Worm (Caenorhabditis elegans) whole organism, L4 larva: ENCODE data around the gene C12D5.10.
A peak's percentile ranks its signal among the peaks of the same experiment; 100 is the strongest.
"Not testable (repeated sequence)": the region's sequence is repeated elsewhere in the genome, so short reads cannot be mapped to it uniquely, and the experiment has no call there.

Experiments used
- Y48G9A.11 ChIP-seq: fragments of 200-800 bp; sonication (Bioruptor generic); IDR thresholded peaks from 2 replicates; pipeline ENCODE4 v1.3.6; 2022; ENCODE audit warnings: missing genetic modification reagents, missing genetic modification characterization, missing compliant biosample characterization
- Y5F2A.4 ChIP-seq: fragments of 200-800 bp; sonication (Bioruptor generic); optimal IDR thresholded peaks from 2 replicates; lab custom pipeline; 2018; ENCODE audit warnings: mild to moderate bottlenecking, missing genetic modification characterization, missing compliant biosample characterization
- ZK337.2 ChIP-seq: fragments of 200-800 bp; sonication (Bioruptor generic); IDR thresholded peaks from 2 replicates; pipeline ENCODE4 v1.3.6; 2022; ENCODE audit warnings: missing genetic modification reagents, missing genetic modification characterization, missing compliant biosample characterization
- ZK546.5 ChIP-seq, 2 experiments: sonication (generic microtip); optimal IDR thresholded peaks; 2 replicates each; lab custom pipeline; 2017; ENCODE audit warnings: missing biosample characterization in 2 of 2, missing genetic modification characterization in 2 of 2
- aha-1 ChIP-seq: fragments of 150-350 bp; peaks from one replicate; lab custom pipeline; 2014; ENCODE audit warnings: missing biosample characterization, missing genetic modification characterization
- ceh-20 ChIP-seq: fragments of 200-800 bp; sonication (Bioruptor generic); IDR thresholded peaks from 2 replicates; pipeline ENCODE4 v1.3.6; 2022; ENCODE audit warnings: missing genetic modification reagents, missing genetic modification characterization, missing compliant biosample characterization
- ceh-44 ChIP-seq: fragments of 200-800 bp; sonication (Bioruptor generic); IDR thresholded peaks from 2 replicates; pipeline ENCODE4 v1.3.6; 2022; ENCODE audit warnings: missing genetic modification reagents, missing genetic modification characterization, missing compliant biosample characterization
- ceh-62 ChIP-seq: sonication (generic microtip); optimal IDR thresholded peaks from 2 replicates; lab custom pipeline; 2017; ENCODE audit warnings: missing biosample characterization, missing genetic modification characterization
- ceh-82 ChIP-seq: sonication (generic microtip); optimal IDR thresholded peaks from 2 replicates; lab custom pipeline; 2017; ENCODE audit warnings: missing biosample characterization, missing genetic modification characterization
- ctbp-1 ChIP-seq: fragments of 200-800 bp; sonication (Bioruptor generic); IDR thresholded peaks from 2 replicates; pipeline ENCODE4 v1.3.6; 2022; ENCODE audit warnings: missing genetic modification reagents, missing genetic modification characterization, missing compliant biosample characterization
- daf-12 ChIP-seq: fragments of 150-350 bp; optimal IDR thresholded peaks from 2 replicates; lab custom pipeline; 2014; ENCODE audit warnings: missing biosample characterization, missing genetic modification reagents, missing genetic modification characterization
- daf-16 ChIP-seq, 3 experiments: sonication (generic microtip); optimal IDR thresholded peaks; 2 replicates each; lab custom pipeline; 2016 to 2017; ENCODE audit warnings: missing genetic modification characterization in 3 of 3, missing genetic modification reagents in 3 of 3, mild to moderate bottlenecking in 2 of 3, missing compliant biosample characterization in 2 of 3, missing biosample characterization in 1 of 3, moderate library complexity in 1 of 3
- dmd-6 ChIP-seq: fragments of 200-800 bp; sonication (Bioruptor generic); IDR thresholded peaks from 2 replicates; pipeline ENCODE4 v1.3.6; 2022; ENCODE audit warnings: missing genetic modification reagents, missing genetic modification characterization, missing compliant biosample characterization
- dmd-9 ChIP-seq: fragments of 200-800 bp; sonication (Bioruptor generic); IDR thresholded peaks from 2 replicates; pipeline ENCODE4 v1.3.6; 2022; ENCODE audit warnings: missing genetic modification reagents, missing genetic modification characterization, missing compliant biosample characterization
- dpl-1 ChIP-seq: fragments of 150-350 bp; optimal IDR thresholded peaks from 2 replicates; lab custom pipeline; 2014; ENCODE audit warnings: missing biosample characterization, missing genetic modification reagents, missing genetic modification characterization
- egl-27 ChIP-seq: sonication (generic microtip); optimal IDR thresholded peaks from 3 replicates; lab custom pipeline; 2017; ENCODE audit warnings: missing biosample characterization, missing genetic modification reagents, missing genetic modification characterization
- fkh-10 ChIP-seq: fragments of 150-350 bp; optimal IDR thresholded peaks from 2 replicates; lab custom pipeline; 2014; ENCODE audit warnings: missing biosample characterization, missing genetic modification reagents, missing genetic modification characterization
- fos-1 ChIP-seq: fragments of 150-350 bp; optimal IDR thresholded peaks from 2 replicates; lab custom pipeline; 2014; ENCODE audit warnings: missing biosample characterization, missing genetic modification characterization
- hlh-11 ChIP-seq: fragments of 200-800 bp; sonication (Bioruptor generic); optimal IDR thresholded peaks from 2 replicates; lab custom pipeline; 2018; ENCODE audit warnings: mild to moderate bottlenecking, missing genetic modification characterization, missing compliant biosample characterization
- hlh-30 ChIP-seq: sonication (generic microtip); optimal IDR thresholded peaks from 2 replicates; lab custom pipeline; 2017; ENCODE audit warnings: antibody characterized with exemption, mild to moderate bottlenecking, missing genetic modification characterization, missing compliant biosample characterization; ENCODE audit not compliant: insufficient read depth
- lsy-2 ChIP-seq, 2 experiments: fragments of 150-350 bp in 1 of 2; sonication (generic microtip) in 1 of 2; optimal IDR thresholded peaks; 2 replicates each; lab custom pipeline; 2014 to 2017; ENCODE audit warnings: missing biosample characterization in 2 of 2, missing genetic modification characterization in 2 of 2
- mdt-29 ChIP-seq: fragments of 200-800 bp; sonication (Bioruptor generic); IDR thresholded peaks from 2 replicates; pipeline ENCODE4 v1.3.6; 2022; ENCODE audit warnings: missing genetic modification reagents, missing genetic modification characterization, missing compliant biosample characterization
- mxl-3 ChIP-seq: fragments of 200-800 bp; sonication (Bioruptor generic); optimal IDR thresholded peaks from 2 replicates; lab custom pipeline; 2018; ENCODE audit warnings: mild to moderate bottlenecking, missing genetic modification characterization, missing compliant biosample characterization
- nhr-102 ChIP-seq: sonication (generic microtip); optimal IDR thresholded peaks from 2 replicates; lab custom pipeline; 2016; ENCODE audit warnings: mild to moderate bottlenecking, missing genetic modification characterization, moderate library complexity, missing compliant biosample characterization
- nhr-11 ChIP-seq: fragments of 150-350 bp; optimal IDR thresholded peaks from 2 replicates; lab custom pipeline; 2014; ENCODE audit warnings: missing biosample characterization, missing genetic modification characterization
- nhr-237 ChIP-seq: sonication (generic microtip); optimal IDR thresholded peaks from 2 replicates; lab custom pipeline; 2017; ENCODE audit warnings: missing biosample characterization, missing genetic modification characterization
- nhr-25 ChIP-seq: sonication (generic microtip); optimal IDR thresholded peaks from 2 replicates; lab custom pipeline; 2017; ENCODE audit warnings: missing genetic modification characterization, mild to moderate bottlenecking, missing compliant biosample characterization, antibody characterized with exemption, moderate library complexity, borderline replicate concordance; ENCODE audit not compliant: insufficient read depth
- nhr-28 ChIP-seq: fragments of 150-350 bp; optimal IDR thresholded peaks from 2 replicates; lab custom pipeline; 2014; ENCODE audit warnings: missing biosample characterization, missing genetic modification characterization
- nhr-76 ChIP-seq: fragments of 150-350 bp; optimal IDR thresholded peaks from 2 replicates; lab custom pipeline; 2014; ENCODE audit warnings: missing biosample characterization, missing genetic modification characterization
- pha-4 ChIP-seq, 2 experiments: fragments of 150-350 bp in 1 of 2; fragments of 200-800 bp in 1 of 2; sonication (Bioruptor generic) in 1 of 2; IDR thresholded peaks in 1 of 2; optimal IDR thresholded peaks in 1 of 2; 2 replicates each; pipeline versions ENCODE4 v1.3.6 to Lab custom; 2014 to 2022; ENCODE audit warnings: missing genetic modification characterization in 2 of 2, missing genetic modification reagents in 2 of 2, missing biosample characterization in 1 of 2, missing compliant biosample characterization in 1 of 2
- pqm-1 ChIP-seq: sonication (generic microtip); optimal IDR thresholded peaks from 2 replicates; lab custom pipeline; 2017; ENCODE audit warnings: missing biosample characterization, missing genetic modification characterization
- skn-1 ChIP-seq: fragments of 150-350 bp; optimal IDR thresholded peaks from 2 replicates; lab custom pipeline; 2014; ENCODE audit warnings: missing biosample characterization, missing genetic modification characterization
- spr-3 ChIP-seq: fragments of 200-800 bp; sonication (Bioruptor generic); optimal IDR thresholded peaks from 2 replicates; lab custom pipeline; 2018; ENCODE audit warnings: mild to moderate bottlenecking, missing genetic modification characterization, missing compliant biosample characterization
- tag-97 ChIP-seq: fragments of 200-800 bp; sonication (Bioruptor generic); IDR thresholded peaks from 2 replicates; pipeline ENCODE4 v1.3.6; 2022; ENCODE audit warnings: missing genetic modification characterization, missing compliant biosample characterization
- tra-1 ChIP-seq: fragments of 200-800 bp; sonication (Bioruptor generic); IDR thresholded peaks from 2 replicates; pipeline ENCODE4 v1.3.6; 2022; ENCODE audit warnings: missing genetic modification reagents, missing genetic modification characterization, missing compliant biosample characterization
- unc-62 ChIP-seq, 3 experiments: fragments of 150-350 bp in 1 of 3; sonication (generic microtip); optimal IDR thresholded peaks in 2 of 3; peaks in 1 of 3; 1 replicate in 1 of 3; 2 replicates in 2 of 3; lab custom pipeline; 2014 to 2017; ENCODE audit warnings: missing biosample characterization in 3 of 3, missing genetic modification characterization in 3 of 3, missing genetic modification reagents in 3 of 3, missing genotype in 1 of 3
- zip-11 ChIP-seq: fragments of 200-800 bp; sonication (Bioruptor generic); IDR thresholded peaks from 2 replicates; pipeline ENCODE4 v1.3.6; 2022; ENCODE audit warnings: missing genetic modification characterization, missing compliant biosample characterization

C12D5.10 gene

DNA sequence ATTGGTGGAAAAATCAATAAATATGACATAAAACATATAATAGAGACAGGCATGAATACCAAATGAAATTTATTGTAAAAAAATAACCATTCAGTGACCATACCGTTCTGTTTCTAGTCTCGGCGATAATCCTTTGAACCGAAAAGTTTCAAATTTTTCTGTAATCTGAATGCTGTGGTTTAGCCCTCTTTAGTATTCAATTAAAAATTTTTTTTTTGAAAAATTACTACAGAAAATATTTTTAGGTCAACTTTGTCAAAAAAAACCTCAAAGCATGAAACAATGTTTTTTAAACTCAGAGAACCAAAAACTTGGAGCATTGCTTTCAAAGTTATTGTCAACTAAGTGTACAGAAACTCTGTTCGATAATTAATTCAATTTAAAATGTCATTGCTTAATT lies 15.2 kb upstream of the C12D5.10 start, which contains the start of gene ZK105.11 (continued):
- TF ChIP-seq ZK337.2 (GFP tag; lab: Robert Waterston, UW), result no peak
- no peak for TF ChIP-seq Y48G9A.11

DNA sequence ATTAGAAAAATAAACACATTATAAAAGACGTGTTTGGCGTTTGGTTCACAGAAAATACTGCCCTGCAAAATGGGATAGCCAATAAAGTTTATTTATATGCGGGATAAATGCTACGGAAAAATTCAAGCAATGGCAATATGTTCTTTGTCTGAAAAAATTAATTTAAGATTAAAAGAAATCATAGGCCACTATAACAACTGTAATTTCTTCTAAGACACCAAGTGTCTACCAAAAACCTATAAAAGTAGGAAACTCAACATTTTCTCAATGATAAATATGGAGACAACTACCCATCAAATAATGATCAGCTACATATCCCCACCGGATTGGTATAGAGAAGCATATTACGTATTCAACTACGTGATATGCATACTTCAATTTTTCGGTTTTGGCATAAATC lies 12.0 kb upstream of the C12D5.10 start, which contains the start of gene srw-3:
TSS of gene srw-3 (plus strand) at position 301 of the 400 bp plus-strand sequence.
- TF ChIP-seq ctbp-1 (GFP tag; lab: Robert Waterston, UW) (no peak), daf-16 (GFP tag; optimal IDR thresholded peaks at IDR 0.05; lab: Kevin White, UChicago) (no peak), daf-16 (tag; optimal IDR thresholded peaks at IDR 0.05; lab: Kevin White, UChicago) (no peak), pha-4 (GFP tag; IDR thresholded peaks at IDR 0.05; lab: Robert Waterston, UW) (no peak), pha-4 (tag; optimal IDR thresholded peaks at IDR 0.05; lab: Kevin White, UChicago) (no peak), mxl-3 (no peak), ZK546.5 (tag; optimal IDR thresholded peaks at IDR 0.05; lab: Kevin White, UChicago) (no peak), nhr-11 (tag; lab: Kevin White, UChicago) (no peak)

DNA sequence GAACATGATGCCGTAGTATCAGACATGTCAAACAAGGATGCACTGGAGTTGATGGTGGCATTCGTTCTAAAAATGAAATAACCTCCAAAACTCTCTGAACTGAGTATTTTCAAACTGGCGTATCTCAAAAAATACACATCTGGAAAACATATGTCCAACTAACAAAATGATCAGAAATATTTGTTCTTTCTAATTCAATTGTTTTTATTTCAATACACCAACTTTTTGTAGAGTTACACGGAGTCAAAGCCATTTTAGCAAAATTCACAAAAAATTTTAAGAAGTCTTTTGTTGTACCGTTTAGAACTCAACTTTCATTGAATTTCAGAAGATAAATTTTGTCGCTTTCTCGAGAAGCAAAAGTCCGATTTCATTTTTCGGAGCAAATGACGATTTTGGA lies 10.2 kb upstream of the C12D5.10 start, which contains the start of gene srsx-40:
TSS of gene srsx-40 (minus strand) at position 101 of the 400 bp plus-strand sequence.
- not testable (repeated sequence) for TF ChIP-seq Y5F2A.4 (GFP tag; lab: Kevin White, UChicago); daf-12; Y48G9A.11

DNA sequence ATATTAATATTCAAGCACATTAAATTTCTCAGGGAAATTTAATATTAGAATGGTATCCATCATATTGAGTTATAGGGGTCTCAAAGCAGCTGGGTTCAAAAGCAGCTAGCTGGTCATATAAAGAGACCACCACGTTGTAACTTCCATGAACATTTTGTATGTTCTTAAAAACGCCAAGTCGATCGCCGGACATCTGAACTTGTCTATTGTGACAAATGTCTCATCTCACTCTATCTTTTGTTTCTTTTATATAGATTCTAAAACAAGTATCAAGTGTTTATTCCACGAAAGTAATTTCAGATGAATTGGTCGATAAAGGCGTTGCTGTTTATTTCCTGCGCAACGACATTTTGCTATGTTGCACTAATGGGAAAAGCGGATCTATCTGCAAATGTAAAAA lies 3.5 kb upstream of the C12D5.10 start, which contains the start of gene ZK105.3:
TSS of gene ZK105.3 (plus strand) at position 301 of the 400 bp plus-strand sequence.
- TF ChIP-seq lsy-2 (tag; optimal IDR thresholded peaks at IDR 0.05; lab: Kevin White, UChicago) (no peak), tra-1 (GFP tag; lab: Robert Waterston, UW) (no peak), ceh-20 (GFP tag; lab: Robert Waterston, UW) (no peak), mdt-29 (no peak), hlh-11 (tag; lab: Kevin White, UChicago) (no peak), zip-11 (GFP tag; lab: Robert Waterston, UW) (no peak), dmd-6 (no peak), nhr-102 (tag; lab: Kevin White, UChicago) (no peak)

DNA sequence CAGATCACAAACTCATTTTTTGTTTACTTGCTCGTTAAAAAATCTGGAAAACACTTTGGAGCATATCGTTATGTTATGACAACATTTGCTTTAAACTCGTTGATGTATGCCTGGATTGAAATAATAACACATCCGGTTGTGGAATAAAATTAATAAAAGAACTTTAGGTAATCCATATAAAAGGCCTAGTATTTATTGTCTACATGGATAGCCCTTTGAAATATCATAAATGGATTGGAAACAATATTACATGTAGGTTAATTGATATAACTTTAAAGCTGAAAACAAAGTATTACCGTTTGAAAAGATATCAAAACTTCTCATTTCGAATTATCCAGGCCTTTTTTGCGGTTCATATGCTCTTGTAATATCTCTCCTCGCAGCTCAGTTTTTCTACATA lies 2.7 kb downstream of the C12D5.10 start:
- TF ChIP-seq zip-11 (GFP tag; lab: Robert Waterston, UW), result no peak
- TF ChIP-seq ceh-82, result no peak
- peak in 1 of 2 experiments; percentile 90 for TF ChIP-seq unc-62 (GFP tag; optimal IDR thresholded peaks at IDR 0.05 in 1 of 2; lab: Kevin White, UChicago)
- no peak for TF ChIP-seq unc-62 (tag; optimal IDR thresholded peaks at IDR 0.05; lab: Kevin White, UChicago)
- no peak for TF ChIP-seq spr-3 (GFP tag; lab: Kevin White, UChicago)
- no peak for TF ChIP-seq skn-1
- no peak for TF ChIP-seq ceh-62
- TF ChIP-seq dpl-1 (GFP tag; lab: Kevin White, UChicago), result no peak

DNA sequence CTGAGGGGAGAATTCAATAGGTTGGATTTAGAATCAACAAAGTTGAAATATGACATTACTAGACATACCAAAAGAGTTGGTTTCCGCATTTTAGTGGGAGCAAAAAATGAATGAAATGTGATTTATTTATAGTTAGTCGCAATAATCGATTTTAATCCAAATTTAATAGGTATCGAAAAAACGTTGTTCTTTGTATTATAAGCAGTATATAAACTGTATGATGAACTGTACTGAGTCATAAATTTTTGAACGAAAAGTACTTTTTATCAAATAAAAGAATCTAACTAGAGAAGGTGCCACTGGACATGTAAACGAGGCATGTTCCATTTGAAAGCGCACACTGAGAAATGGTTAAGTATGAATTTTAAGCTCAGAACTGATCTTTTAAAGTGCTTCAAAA lies 3.4 kb downstream of the C12D5.10 start, which contains the start of gene C12D5.9:
TSS of gene C12D5.9 (minus strand) at position 101 of the 400 bp plus-strand sequence.
- no peak for TF ChIP-seq egl-27 (tag; lab: Kevin White, UChicago)
- no peak for TF ChIP-seq fos-1 (tag; lab: Kevin White, UChicago)
- TF ChIP-seq hlh-11 (tag; lab: Kevin White, UChicago), result no peak
- no peak for TF ChIP-seq nhr-102 (tag; lab: Kevin White, UChicago)
- no peak for TF ChIP-seq nhr-76 (tag; lab: Kevin White, UChicago)

DNA sequence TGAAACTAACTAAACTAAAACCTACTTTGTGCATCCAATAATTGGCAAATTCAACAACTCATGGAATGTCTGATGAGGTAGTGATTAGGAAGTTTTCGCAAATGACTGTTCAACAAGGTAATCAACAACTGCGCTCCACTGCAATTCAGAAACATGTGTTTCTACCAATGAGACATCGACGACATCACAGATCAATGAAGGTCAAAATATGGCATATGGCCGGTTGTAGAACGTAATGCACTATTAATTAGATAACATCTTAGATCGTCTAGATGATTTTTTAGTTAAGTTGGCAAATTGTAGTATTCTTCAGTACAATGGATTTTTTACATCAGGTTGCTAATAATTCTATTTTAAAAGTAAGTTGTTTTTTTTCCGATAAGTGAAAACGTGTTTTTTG lies 7.1 kb downstream of the C12D5.10 start, which contains the start of the genes nhr-94 and nhr-152:
TSS of gene nhr-94 (minus strand) at position 147 of the 400 bp plus-strand sequence.
TSS of gene nhr-152 (plus strand) at position 162 of the 400 bp plus-strand sequence.
- peak; percentile 0 for TF ChIP-seq nhr-25 (tag; lab: Kevin White, UChicago)
- no peak for TF ChIP-seq nhr-237
- no peak for TF ChIP-seq dpl-1 (GFP tag; lab: Kevin White, UChicago)
- no peak for TF ChIP-seq fkh-10
- TF ChIP-seq dmd-9 (GFP tag; lab: Robert Waterston, UW), result no peak
- no peak for TF ChIP-seq Y48G9A.11
- TF ChIP-seq nhr-28 (tag; lab: Kevin White, UChicago), result peak; percentile 46
- TF ChIP-seq ceh-44 (GFP tag; lab: Robert Waterston, UW), result no peak
- peak; percentile 60 for TF ChIP-seq aha-1
- TF ChIP-seq ceh-62, result no peak
- TF ChIP-seq tag-97 (GFP tag; lab: Robert Waterston, UW), result no peak
- no peak for TF ChIP-seq pqm-1 (tag; lab: Kevin White, UChicago)
- peak; percentile 58 for TF ChIP-seq hlh-30
- TF ChIP-seq mxl-3, result peak; percentile 59
